Fruit fly (Drosophila melanogaster) whole organism, embryonic: ENCODE results near the gene siz.

Experiments used
- Atf-2 ChIP-seq: fragments of 200-800 bp; sonication (Bioruptor generic); optimal IDR thresholded peaks from 2 replicates; lab custom pipeline; 2016; ENCODE audit warnings: missing biosample characterization, missing genetic modification characterization
- Awh ChIP-seq: fragments of 200-800 bp; sonication (Bioruptor generic); IDR thresholded peaks from 2 replicates; pipeline ENCODE4, ENCODE4 v1.3.6; 2022; ENCODE audit warnings: missing biosample characterization, missing genetic modification characterization
- B-H1 ChIP-seq: fragments of 200-800 bp; sonication (Bioruptor generic); IDR thresholded peaks from 3 replicates; pipeline ENCODE4 v1.3.6; 2022; ENCODE audit warnings: missing biosample characterization, missing genetic modification characterization
- Bdp1 ChIP-seq: fragments of 200-800 bp; sonication (Bioruptor generic); optimal IDR thresholded peaks from 3 replicates; lab custom pipeline; 2016; ENCODE audit warnings: missing biosample characterization, missing genetic modification characterization
- CG11093 ChIP-seq: fragments of 200-800 bp; sonication (Bioruptor generic); IDR thresholded peaks from 3 replicates; pipeline ENCODE4 v1.3.6; 2022; ENCODE audit warnings: missing biosample characterization, missing genetic modification characterization
- CG11247 ChIP-seq: fragments of 200-800 bp; sonication (Bioruptor generic); IDR thresholded peaks from 2 replicates; pipeline ENCODE4 v1.3.6; 2022; ENCODE audit warnings: missing biosample characterization, missing genetic modification characterization
- CG11695 ChIP-seq: fragments of 200-800 bp; sonication (Bioruptor generic); IDR thresholded peaks from 3 replicates; pipeline ENCODE4 v1.3.6; 2022; ENCODE audit warnings: missing biosample characterization, missing genetic modification characterization
- CG12104 ChIP-seq: fragments of 200-800 bp; sonication (Bioruptor generic); optimal IDR thresholded peaks from 3 replicates; lab custom pipeline; 2016; ENCODE audit warnings: missing biosample characterization, missing genetic modification characterization
- CG13123 ChIP-seq: fragments of 200-800 bp; sonication (Bioruptor generic); optimal IDR thresholded peaks from 2 replicates; lab custom pipeline; 2016; ENCODE audit warnings: missing biosample characterization, missing genetic modification characterization
- CG15601 ChIP-seq: fragments of 200-800 bp; sonication (Bioruptor generic); optimal IDR thresholded peaks from 3 replicates; lab custom pipeline; 2019; ENCODE audit warnings: missing biosample characterization, mild to moderate bottlenecking, missing genetic modification characterization, moderate library complexity
- CG16813 ChIP-seq: fragments of 200-800 bp; sonication (Bioruptor generic); IDR thresholded peaks from 3 replicates; pipeline ENCODE4 v1.3.6; 2022; ENCODE audit warnings: missing biosample characterization, missing genetic modification characterization; ENCODE audit not compliant: partially characterized antibody
- CG17612 ChIP-seq: fragments of 200-800 bp; sonication (Bioruptor generic); IDR thresholded peaks from 2 replicates; pipeline ENCODE4 v1.3.6; 2022; ENCODE audit warnings: missing biosample characterization, missing genetic modification characterization
- CG1832 ChIP-seq: fragments of 200-800 bp; sonication (Bioruptor generic); optimal IDR thresholded peaks from 2 replicates; lab custom pipeline; 2017; ENCODE audit warnings: missing biosample characterization, mild to moderate bottlenecking, missing genetic modification characterization, inconsistent platforms
- CG30020 ChIP-seq: fragments of 200-800 bp; optimal IDR thresholded peaks from 2 replicates; lab custom pipeline; 2019; ENCODE audit warnings: missing biosample characterization, mild to moderate bottlenecking, missing genetic modification characterization, moderate library complexity
- CG32532 ChIP-seq: fragments of 200-800 bp; sonication (Bioruptor generic); IDR thresholded peaks from 2 replicates; pipeline ENCODE4 v1.3.6; 2022; ENCODE audit warnings: missing biosample characterization, missing genetic modification characterization
- CG3281 ChIP-seq: fragments of 200-800 bp; sonication (Bioruptor generic); optimal IDR thresholded peaks from 3 replicates; lab custom pipeline; 2017; ENCODE audit warnings: missing biosample characterization, mild to moderate bottlenecking, missing genetic modification characterization
- CG34422 ChIP-seq: fragments of 200-800 bp; sonication (Bioruptor generic); IDR thresholded peaks from 3 replicates; pipeline ENCODE4 v1.3.6; 2022; ENCODE audit warnings: missing biosample characterization, missing genetic modification characterization
- CG4282 ChIP-seq: fragments of 200-800 bp; sonication (Bioruptor generic); optimal IDR thresholded peaks from 2 replicates; lab custom pipeline; 2016; ENCODE audit warnings: missing biosample characterization, missing genetic modification characterization
- CG4617 ChIP-seq: fragments of 200-800 bp; sonication (Bioruptor generic); optimal IDR thresholded peaks from 3 replicates; lab custom pipeline; 2016; ENCODE audit warnings: missing biosample characterization, missing genetic modification characterization, borderline replicate concordance
- CG7963 ChIP-seq: fragments of 200-800 bp; sonication (Bioruptor generic); IDR thresholded peaks from 3 replicates; pipeline ENCODE4 v1.3.6; 2022; ENCODE audit warnings: missing biosample characterization, missing genetic modification characterization; ENCODE audit not compliant: partially characterized antibody
- CG8281 ChIP-seq: fragments of 200-800 bp; sonication (Bioruptor generic); optimal IDR thresholded peaks from 2 replicates; lab custom pipeline; 2018; ENCODE audit warnings: missing biosample characterization, mild to moderate bottlenecking, missing genetic modification characterization, moderate library complexity
- CG9609 ChIP-seq: fragments of 200-800 bp; sonication (Bioruptor generic); optimal IDR thresholded peaks from 3 replicates; lab custom pipeline; 2016; ENCODE audit warnings: missing biosample characterization, missing genetic modification characterization
- CG9932 ChIP-seq: fragments of 200-800 bp; sonication (Bioruptor generic); IDR thresholded peaks from 2 replicates; pipeline ENCODE4 v1.3.6; 2022; ENCODE audit warnings: missing biosample characterization, missing genetic modification characterization
- D ChIP-seq, 2 experiments: fragments of 200-800 bp in 1 of 2; fragments of >200 bp in 1 of 2; sonication (Bioruptor generic) in 1 of 2; optimal IDR thresholded peaks; 2 replicates in 1 of 2; 3 replicates in 1 of 2; lab custom pipeline; 2017; ENCODE audit warnings: mild to moderate bottlenecking in 1 of 2, missing biosample characterization in 1 of 2, missing genetic modification characterization in 1 of 2, missing genetic modification reagents in 1 of 2
- D19A ChIP-seq: fragments of 200-800 bp; optimal IDR thresholded peaks from 3 replicates; lab custom pipeline; 2019; ENCODE audit warnings: missing biosample characterization, mild to moderate bottlenecking, missing genetic modification characterization, moderate library complexity
- Ets65A ChIP-seq: fragments of 200-800 bp; sonication (Bioruptor generic); peaks from one replicate; lab custom pipeline; 2016; ENCODE audit warnings: missing biosample characterization, missing genetic modification characterization
- HHEX ChIP-seq: fragments of 200-800 bp; sonication (Bioruptor generic); optimal IDR thresholded peaks from 3 replicates; lab custom pipeline; 2017; ENCODE audit warnings: missing biosample characterization, mild to moderate bottlenecking, missing genetic modification characterization, missing genetic modification reagents
- HmgZ ChIP-seq: fragments of 200-800 bp; sonication (Bioruptor generic); optimal IDR thresholded peaks from 2 replicates; lab custom pipeline; 2018; ENCODE audit warnings: missing biosample characterization, mild to moderate bottlenecking, missing genetic modification characterization
- Jarid2 ChIP-seq: fragments of 200-800 bp; sonication (Bioruptor generic); optimal IDR thresholded peaks from 3 replicates; lab custom pipeline; 2017; ENCODE audit warnings: mild to moderate bottlenecking, missing biosample characterization, missing genetic modification reagents, missing genetic modification characterization
- Nf-YB ChIP-seq: fragments of 200-800 bp; sonication (Bioruptor generic); optimal IDR thresholded peaks from 3 replicates; lab custom pipeline; 2019; ENCODE audit warnings: missing biosample characterization, mild to moderate bottlenecking, missing genetic modification characterization, moderate library complexity
- Oli ChIP-seq: fragments of 200-800 bp; sonication (Bioruptor generic); optimal IDR thresholded peaks from 2 replicates; lab custom pipeline; 2018; ENCODE audit warnings: missing biosample characterization, mild to moderate bottlenecking, missing genetic modification characterization, moderate library complexity
- Sry-δ ChIP-seq: fragments of 200-800 bp; sonication (Bioruptor generic); optimal IDR thresholded peaks from 2 replicates; lab custom pipeline; 2016; ENCODE audit warnings: missing biosample characterization, missing genetic modification characterization
- Usf ChIP-seq: fragments of 200-800 bp; sonication (Bioruptor generic); optimal IDR thresholded peaks from 2 replicates; lab custom pipeline; 2017; ENCODE audit warnings: missing genotype, missing biosample characterization, missing genetic modification characterization
- az2 ChIP-seq: fragments of 200-800 bp; sonication (Bioruptor generic); optimal IDR thresholded peaks from 3 replicates; lab custom pipeline; 2016; ENCODE audit warnings: missing biosample characterization, missing genetic modification characterization
- cad ChIP-seq: fragments of >200 bp; optimal IDR thresholded peaks from 2 replicates; lab custom pipeline; 2017; ENCODE audit warnings: missing biosample characterization, missing genetic modification characterization
- cwo ChIP-seq: fragments of 200-800 bp; sonication (Bioruptor generic); optimal IDR thresholded peaks from 3 replicates; lab custom pipeline; 2017; ENCODE audit warnings: missing biosample characterization, missing genetic modification characterization, mild to moderate bottlenecking, moderate library complexity, missing genetic modification reagents
- dm ChIP-seq: fragments of 200-800 bp; sonication (Bioruptor generic); optimal IDR thresholded peaks from 3 replicates; lab custom pipeline; 2016; ENCODE audit warnings: missing biosample characterization, missing genetic modification characterization
- dmrt99B ChIP-seq: fragments of 200-800 bp; sonication (Bioruptor generic); optimal IDR thresholded peaks from 2 replicates; lab custom pipeline; 2018; ENCODE audit warnings: missing biosample characterization, mild to moderate bottlenecking, missing genetic modification characterization, moderate library complexity
- en ChIP-seq: fragments of 200-800 bp; sonication (Bioruptor generic); optimal IDR thresholded peaks from 2 replicates; lab custom pipeline; 2016; ENCODE audit warnings: missing biosample characterization, missing genetic modification characterization
- exex ChIP-seq: fragments of 200-800 bp; sonication (Bioruptor generic); optimal IDR thresholded peaks from 4 replicates; lab custom pipeline; 2018; ENCODE audit warnings: missing biosample characterization, mild to moderate bottlenecking, missing genetic modification characterization, moderate library complexity
- fd64A ChIP-seq: fragments of 200-800 bp; sonication (Bioruptor generic); optimal IDR thresholded peaks from 3 replicates; lab custom pipeline; 2018; ENCODE audit warnings: missing biosample characterization, mild to moderate bottlenecking, missing genetic modification characterization
- gsb ChIP-seq: fragments of 200-800 bp; sonication (Bioruptor generic); IDR thresholded peaks from 2 replicates; pipeline ENCODE4 v1.3.6; 2022; ENCODE audit warnings: missing biosample characterization, missing genetic modification characterization
- hkb ChIP-seq, 2 experiments: fragments of 200-800 bp in 1 of 2; fragments of >200 bp in 1 of 2; sonication (Bioruptor generic) in 1 of 2; IDR thresholded peaks in 1 of 2; optimal IDR thresholded peaks in 1 of 2; 2 replicates each; pipeline versions ENCODE4 v1.3.6 to Lab custom; 2017 to 2022; ENCODE audit warnings: missing biosample characterization in 1 of 2, missing genetic modification characterization in 1 of 2
- maf-S ChIP-seq: fragments of 200-800 bp; sonication (Bioruptor generic); optimal IDR thresholded peaks from 2 replicates; lab custom pipeline; 2016; ENCODE audit warnings: missing biosample characterization, missing genetic modification characterization
- mirr ChIP-seq: fragments of 200-800 bp; sonication (Bioruptor generic); optimal IDR thresholded peaks from 3 replicates; lab custom pipeline; 2018; ENCODE audit warnings: missing biosample characterization, mild to moderate bottlenecking, missing genetic modification characterization
- pb ChIP-seq: fragments of 200-800 bp; sonication (Bioruptor generic); optimal IDR thresholded peaks from 3 replicates; lab custom pipeline; 2016; ENCODE audit warnings: missing biosample characterization, missing genetic modification characterization
- sens ChIP-seq: fragments of 200-800 bp; sonication (Bioruptor generic); peaks from one replicate; lab custom pipeline; 2016; ENCODE audit warnings: missing biosample characterization, missing genetic modification characterization
- sug ChIP-seq: fragments of 200-800 bp; optimal IDR thresholded peaks from 2 replicates; lab custom pipeline; 2019; ENCODE audit warnings: missing biosample characterization, mild to moderate bottlenecking, missing genetic modification characterization, moderate library complexity
- unc-4 ChIP-seq: fragments of 200-800 bp; sonication (Bioruptor generic); IDR thresholded peaks from 2 replicates; pipeline ENCODE4 v1.3.6; 2022; ENCODE audit warnings: missing biosample characterization, missing genetic modification characterization; ENCODE audit not compliant: partially characterized antibody

siz gene

dm6 chr3L:21050068-21050736 lies 15.9 kb downstream of the siz start:
- TF ChIP-seq mirr (GFP tag; lab: Kevin White, UChicago) (peak; percentile 77), CG3281 (peak; percentile 28), Oli (tag; lab: Kevin White, UChicago) (no peak), CG30020 (tag; lab: Kevin White, UChicago) (no peak), unc-4 (no peak), en (GFP tag; lab: Kevin White, UChicago) (no peak), D (optimal IDR thresholded peaks at IDR 0.05; lab: Kevin White, UChicago) (no peak), D (GFP tag; optimal IDR thresholded peaks at IDR 0.05; lab: Kevin White, UChicago) (no peak), CG9932 (GFP tag; lab: Robert Waterston, UW) (peak; percentile 9; the same call in 1 of the 2 replicates), dm (GFP tag; lab: Kevin White, UChicago) (no peak), CG4282 (no peak), Ets65A (GFP tag; lab: Kevin White, UChicago) (peak; percentile 77), Nf-YB (GFP tag; lab: Kevin White, UChicago) (no peak), Jarid2 (GFP tag; lab: Kevin White, UChicago) (no peak), HHEX (GFP tag; lab: Kevin White, UChicago) (peak; percentile 16), CG4617 (GFP tag; lab: Kevin White, UChicago) (no peak), gsb (no peak), cwo (GFP tag; lab: Kevin White, UChicago) (peak; percentile 71), Awh (GFP tag; lab: Robert Waterston, UW) (peak; percentile 14; the same call in 1 of the 2 replicates), sens (GFP tag; lab: Kevin White, UChicago) (peak; percentile 64), pb (GFP tag; lab: Kevin White, UChicago) (no peak), CG11695 (GFP tag; lab: Robert Waterston, UW) (no peak), CG8281 (tag; lab: Kevin White, UChicago) (no peak), CG11247 (no peak), Usf (no peak), CG34422 (GFP tag; lab: Robert Waterston, UW) (no peak), CG9609 (no peak), az2 (no peak), CG11093 (GFP tag; lab: Robert Waterston, UW) (no peak), maf-S (no peak), hkb (optimal IDR thresholded peaks at IDR 0.05; lab: Kevin White, UChicago) (no peak), hkb (GFP tag; IDR thresholded peaks at IDR 0.05; lab: Robert Waterston, UW) (peak; percentile 19; the same call in 1 of the 2 replicates), sug (peak; percentile 80), CG16813 (no peak), exex (peak; percentile 63), CG7963 (GFP tag; lab: Robert Waterston, UW) (no peak), Bdp1 (GFP tag; lab: Kevin White, UChicago) (no peak), Atf-2 (GFP tag; lab: Kevin White, UChicago) (no peak), CG32532 (GFP tag; lab: Robert Waterston, UW) (0 out of 2 replicates have a peak, but pooled peaks have one; percentile 24), fd64A (no peak), CG1832 (no peak), cad (no peak), B-H1 (no peak), CG15601 (tag; lab: Kevin White, UChicago) (no peak), Sry-δ (GFP tag; lab: Kevin White, UChicago) (no peak), CG12104 (no peak), dmrt99B (tag; lab: Kevin White, UChicago) (no peak), D19A (peak; percentile 1), CG17612 (GFP tag; lab: Robert Waterston, UW) (no peak), CG13123 (GFP tag; lab: Kevin White, UChicago) (no peak), HmgZ (tag; lab: Kevin White, UChicago) (peak; percentile 4)
